Worm (Caenorhabditis elegans) whole organism, L4 larva: Measurements from ENCODE around the gene C35B1.8.

Experiments used
- dve-1 ChIP-seq: sonication (generic microtip); optimal IDR thresholded peaks from 2 replicates; lab custom pipeline; 2017; ENCODE audit warnings: antibody characterized with exemption, mild to moderate bottlenecking, missing genetic modification characterization, missing compliant biosample characterization; ENCODE audit not compliant: insufficient read depth
- fos-1 ChIP-seq: fragments of 150-350 bp; optimal IDR thresholded peaks from 2 replicates; lab custom pipeline; 2014; ENCODE audit warnings: missing biosample characterization, missing genetic modification characterization
- hlh-11 ChIP-seq: fragments of 200-800 bp; sonication (Bioruptor generic); optimal IDR thresholded peaks from 2 replicates; lab custom pipeline; 2018; ENCODE audit warnings: mild to moderate bottlenecking, missing genetic modification characterization, missing compliant biosample characterization
- hlh-30 ChIP-seq: sonication (generic microtip); optimal IDR thresholded peaks from 2 replicates; lab custom pipeline; 2017; ENCODE audit warnings: antibody characterized with exemption, mild to moderate bottlenecking, missing genetic modification characterization, missing compliant biosample characterization; ENCODE audit not compliant: insufficient read depth
- lin-38 ChIP-seq: fragments of 200-800 bp; sonication (Bioruptor generic); IDR thresholded peaks from 2 replicates; pipeline ENCODE4 v1.3.6; 2022; ENCODE audit warnings: missing genetic modification reagents, missing genetic modification characterization, missing compliant biosample characterization
- lin-39 ChIP-seq: fragments of 150-350 bp; optimal IDR thresholded peaks from 2 replicates; lab custom pipeline; 2014; ENCODE audit warnings: missing biosample characterization, missing genetic modification reagents, missing genetic modification characterization
- mep-1 ChIP-seq: fragments of 150-350 bp; sonication (generic microtip); optimal IDR thresholded peaks from 3 replicates; lab custom pipeline; 2014; ENCODE audit warnings: missing biosample characterization, missing genetic modification characterization
- nhr-111 ChIP-seq: fragments of 200-800 bp; sonication (Bioruptor generic); optimal IDR thresholded peaks from 2 replicates; lab custom pipeline; 2018; ENCODE audit warnings: mild to moderate bottlenecking, missing genetic modification characterization, missing compliant biosample characterization
- nhr-237 ChIP-seq: sonication (generic microtip); optimal IDR thresholded peaks from 2 replicates; lab custom pipeline; 2017; ENCODE audit warnings: missing biosample characterization, missing genetic modification characterization
- nhr-25 ChIP-seq: sonication (generic microtip); optimal IDR thresholded peaks from 2 replicates; lab custom pipeline; 2017; ENCODE audit warnings: missing genetic modification characterization, mild to moderate bottlenecking, missing compliant biosample characterization, antibody characterized with exemption, moderate library complexity, borderline replicate concordance; ENCODE audit not compliant: insufficient read depth
- rbr-2 ChIP-seq: sonication (generic microtip); optimal IDR thresholded peaks from 2 replicates; lab custom pipeline; 2016; ENCODE audit warnings: missing genotype, missing genetic modification characterization, missing compliant biosample characterization
- sdz-12 ChIP-seq: fragments of 200-800 bp; sonication (Bioruptor generic); optimal IDR thresholded peaks from 2 replicates; lab custom pipeline; 2018; ENCODE audit warnings: mild to moderate bottlenecking, missing genetic modification characterization, missing compliant biosample characterization
- skn-1 ChIP-seq: fragments of 150-350 bp; optimal IDR thresholded peaks from 2 replicates; lab custom pipeline; 2014; ENCODE audit warnings: missing biosample characterization, missing genetic modification characterization
- unc-39 ChIP-seq: sonication (generic microtip); optimal IDR thresholded peaks from 2 replicates; lab custom pipeline; 2017; ENCODE audit warnings: missing biosample characterization, missing genetic modification characterization

DNA sequence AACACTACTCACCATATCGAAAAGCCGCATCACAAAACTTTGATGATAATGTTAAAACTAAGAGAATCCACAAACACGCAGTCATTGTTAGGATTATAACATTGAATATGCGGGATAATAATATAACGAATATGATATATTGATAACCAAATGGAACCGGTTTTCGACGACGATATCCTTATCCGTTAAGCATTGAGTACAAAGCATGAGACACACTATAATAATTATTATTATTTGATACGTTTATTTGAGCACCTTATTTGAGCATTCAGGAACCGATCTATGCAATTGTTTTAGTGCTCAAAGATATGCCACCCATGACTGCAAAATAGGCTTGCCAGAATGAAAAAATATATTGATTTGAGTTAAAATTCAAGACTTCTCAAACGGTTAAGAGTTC is 4.2 kb downstream of the C35B1.8 start, which contains the start of gene W03D2.9:
- TF ChIP-seq hlh-11 (tag; lab: Kevin White, UChicago): no peak
- TF ChIP-seq unc-39: no peak
- no peak for TF ChIP-seq sdz-12
- TF ChIP-seq fos-1: no peak
- no peak for TF ChIP-seq nhr-237 (tag; lab: Kevin White, UChicago)
- TF ChIP-seq lin-39: no peak
- TF ChIP-seq rbr-2 (tag; lab: Kevin White, UChicago): no peak
- TF ChIP-seq nhr-111: no peak
- no peak for TF ChIP-seq dve-1 (tag; lab: Kevin White, UChicago)
- no peak for TF ChIP-seq lin-38 (GFP tag; lab: Robert Waterston, UW)
- no peak for TF ChIP-seq mep-1 (tag; lab: Kevin White, UChicago)
- TF ChIP-seq nhr-25 (tag; lab: Kevin White, UChicago): no peak
- no peak for TF ChIP-seq skn-1 (tag; lab: Kevin White, UChicago)
- TF ChIP-seq hlh-30: no peak
